Worm (Caenorhabditis elegans) whole organism, L3 larva: ENCODE results near the gene srh-213.

ENCODE experiments used
- egl-27 ChIP-seq: sonication (generic microtip); optimal IDR thresholded peaks from 4 replicates; lab custom pipeline; 2017; ENCODE audit warnings: missing biosample characterization, missing genetic modification reagents, missing genetic modification characterization
- elt-3 ChIP-seq, 3 experiments: fragments of 150-350 bp in 1 of 3; sonication (generic microtip) in 2 of 3; optimal IDR thresholded peaks; 2 replicates in 2 of 3; 4 replicates in 1 of 3; lab custom pipeline; 2014 to 2017; ENCODE audit warnings: missing biosample characterization in 3 of 3, missing genetic modification characterization in 3 of 3
- nhr-12 ChIP-seq: fragments of 150-350 bp; optimal IDR thresholded peaks from 2 replicates; lab custom pipeline; 2014; ENCODE audit warnings: missing biosample characterization, missing genetic modification characterization
- nhr-23 ChIP-seq: fragments of 150-350 bp; optimal IDR thresholded peaks from 2 replicates; lab custom pipeline; 2014; ENCODE audit warnings: missing biosample characterization, missing genetic modification reagents, missing genetic modification characterization
- nhr-28 ChIP-seq: fragments of 150-350 bp; optimal IDR thresholded peaks from 2 replicates; lab custom pipeline; 2014; ENCODE audit warnings: missing biosample characterization, missing genetic modification characterization
- unc-39 ChIP-seq: sonication (generic microtip); optimal IDR thresholded peaks from 4 replicates; lab custom pipeline; 2017; ENCODE audit warnings: missing biosample characterization, missing genetic modification characterization
- unc-62 ChIP-seq: fragments of 150-350 bp; sonication (generic microtip); optimal IDR thresholded peaks from 4 replicates; lab custom pipeline; 2014; ENCODE audit warnings: missing biosample characterization, missing genetic modification reagents, missing genetic modification characterization
- ztf-11 ChIP-seq: fragments of 150-350 bp; optimal IDR thresholded peaks from 2 replicates; lab custom pipeline; 2014; ENCODE audit warnings: missing biosample characterization, missing genetic modification characterization
- ztf-4 ChIP-seq: fragments of 150-350 bp; optimal IDR thresholded peaks from 2 replicates; lab custom pipeline; 2014; ENCODE audit warnings: missing biosample characterization, missing genetic modification characterization

ce11 chrV:3639873-3640272, 45.0 kb upstream of the srh-213 start:
- TF ChIP-seq elt-3 (tag; optimal IDR thresholded peaks at IDR 0.05; lab: Kevin White, UChicago) (no peak), nhr-12 (tag; lab: Kevin White, UChicago) (no peak), nhr-28 (tag; lab: Kevin White, UChicago) (no peak), ztf-4 (no peak), unc-39 (tag; lab: Kevin White, UChicago) (no peak), ztf-11 (tag; lab: Kevin White, UChicago) (no peak), egl-27 (no peak), unc-62 (GFP tag; lab: Kevin White, UChicago) (no peak), nhr-23 (tag; lab: Kevin White, UChicago) (no peak)
